Worm (Caenorhabditis elegans): ENCODE results near the gene Y59H11AR.4.

DNA sequence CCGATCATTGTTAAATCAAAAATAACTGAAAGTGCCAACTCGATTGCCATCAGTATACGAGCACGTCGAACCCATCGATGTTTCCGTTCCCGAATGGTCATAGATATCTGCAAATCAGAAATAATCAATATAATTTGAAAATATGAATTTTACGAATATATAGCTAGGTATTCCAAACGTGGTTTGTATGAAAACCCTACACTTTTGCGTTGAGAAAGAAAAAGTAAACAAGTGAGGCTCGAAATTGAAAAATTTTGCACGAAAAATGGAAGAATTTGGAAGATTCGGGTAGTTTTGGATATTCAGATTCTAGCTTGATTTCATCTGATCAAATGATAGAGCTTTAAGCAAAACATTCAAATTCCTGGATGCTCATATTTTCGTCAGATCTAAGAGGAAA is 38.2 kb upstream of the Y59H11AR.4 start, which contains the start of gene F42A9.9:
- no peak for TF ChIP-seq Y67H2A.10 (GFP tag; conservative IDR thresholded peaks at IDR 0.05)
- TF ChIP-seq tbx-9 (tag; optimal IDR thresholded peaks at IDR 0.05; ENCODE audit: borderline replicate concordance), result no peak
- no peak for TF ChIP-seq pha-4 (tag; optimal IDR thresholded peaks at IDR 0.05)
- no peak for TF ChIP-seq ceh-100 (GFP tag; IDR thresholded peaks at IDR 0.05)
- TF ChIP-seq somi-1 (GFP tag; optimal IDR thresholded peaks at IDR 0.05), result no peak
- TF ChIP-seq F49E8.2 (tag; optimal IDR thresholded peaks at IDR 0.05; ENCODE audit: insufficient read depth), result no peak
- TF ChIP-seq mes-4 (tag; optimal IDR thresholded peaks at IDR 0.05), result no peak
- no peak for TF ChIP-seq Y53G8AR.9 (GFP tag; conservative IDR thresholded peaks at IDR 0.05)
- no peak for TF ChIP-seq rec-8 (tag; optimal IDR thresholded peaks at IDR 0.05)
- TF ChIP-seq nhr-90 (tag; optimal IDR thresholded peaks at IDR 0.05), result no peak
- no peak for TF ChIP-seq snpc-1.1 (tag; optimal IDR thresholded peaks at IDR 0.05; ENCODE audit: insufficient read depth)

Data from whole organism, young adult.